Fruit fly (Drosophila melanogaster) whole organism, wandering third instar larva: ENCODE measurements around the gene fuss.

Experiments used
- OdsH ChIP-seq: fragments of 200-800 bp; sonication (Bioruptor generic); optimal IDR thresholded peaks from 2 replicates; lab custom pipeline; 2016; ENCODE audit warnings: missing biosample characterization, mild to moderate bottlenecking, missing genetic modification characterization
- fru ChIP-seq: fragments of 200-800 bp; sonication (Bioruptor generic); optimal IDR thresholded peaks from 3 replicates; lab custom pipeline; 2016; ENCODE audit warnings: missing biosample characterization, mild to moderate bottlenecking, missing genetic modification characterization
- lola ChIP-seq: fragments of >200 bp; optimal IDR thresholded peaks from 2 replicates; lab custom pipeline; 2017; ENCODE audit warnings: missing biosample characterization, missing genetic modification characterization

DNA sequence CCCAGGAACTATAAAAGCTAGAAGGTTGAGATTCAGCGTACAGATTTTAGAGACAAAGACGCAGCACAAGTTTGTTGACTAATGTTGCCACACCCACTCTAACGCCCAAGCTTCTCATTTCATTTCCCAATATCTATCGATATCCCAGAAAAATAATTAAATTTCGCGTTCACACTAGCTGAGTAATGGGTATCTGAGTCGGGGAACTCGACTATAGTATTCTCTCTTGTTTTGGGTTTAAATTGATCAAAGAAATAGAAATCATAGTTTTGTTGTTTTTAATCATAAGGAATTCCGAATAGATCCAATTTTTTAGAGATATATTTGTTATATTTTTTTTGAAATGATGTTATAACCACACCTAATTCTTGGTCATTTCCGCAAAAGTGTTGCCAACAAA, 15.1 kb downstream of the fuss start:
- TF ChIP-seq OdsH (GFP tag; lab: Kevin White, UChicago) (no peak), lola (no peak), fru (no peak)
